Fruit fly (Drosophila melanogaster) whole organism, prepupa: ENCODE results near the gene Wsck.

Experiments used
- CG10631 ChIP-seq: fragments of 200-800 bp; sonication (Bioruptor generic); optimal IDR thresholded peaks from 2 replicates; lab custom pipeline; 2016; ENCODE audit warnings: missing biosample characterization, missing genetic modification characterization
- CG10669 ChIP-seq: fragments of 200-800 bp; sonication (Bioruptor generic); optimal IDR thresholded peaks from 3 replicates; lab custom pipeline; 2018; ENCODE audit warnings: missing biosample characterization, mild to moderate bottlenecking, missing genetic modification characterization, moderate library complexity
- CG11294 ChIP-seq: fragments of 200-800 bp; sonication (Bioruptor generic); IDR thresholded peaks from 2 replicates; pipeline ENCODE4 v1.3.6; 2022; ENCODE audit warnings: missing biosample characterization, missing genetic modification characterization
- CG11762 ChIP-seq: fragments of 200-800 bp; sonication (Bioruptor generic); optimal IDR thresholded peaks from 3 replicates; lab custom pipeline; 2016; ENCODE audit warnings: missing biosample characterization, missing genetic modification characterization; ENCODE audit not compliant: insufficient read depth
- CG11902 ChIP-seq: fragments of 200-800 bp; sonication (Bioruptor generic); optimal IDR thresholded peaks from 3 replicates; lab custom pipeline; 2016; ENCODE audit warnings: missing biosample characterization, missing genetic modification characterization
- CG15336 ChIP-seq: fragments of 200-800 bp; sonication (Bioruptor generic); IDR thresholded peaks from 2 replicates; pipeline ENCODE4 v1.3.6; 2022; ENCODE audit warnings: missing biosample characterization, missing genetic modification characterization
- CG1621 ChIP-seq: fragments of 200-800 bp; sonication (Bioruptor generic); optimal IDR thresholded peaks from 3 replicates; lab custom pipeline; 2018; ENCODE audit warnings: missing biosample characterization, mild to moderate bottlenecking, missing genetic modification characterization
- CG16779 ChIP-seq: fragments of 200-800 bp; sonication (Bioruptor generic); optimal IDR thresholded peaks from 3 replicates; lab custom pipeline; 2017; ENCODE audit warnings: missing biosample characterization, mild to moderate bottlenecking, missing genetic modification characterization
- CG31627 ChIP-seq: fragments of 200-800 bp; sonication (Bioruptor generic); optimal IDR thresholded peaks from 3 replicates; lab custom pipeline; 2016; ENCODE audit warnings: missing biosample characterization, missing genetic modification characterization
- CG34406 ChIP-seq: fragments of 200-800 bp; sonication (Bioruptor generic); optimal IDR thresholded peaks from 3 replicates; lab custom pipeline; 2016; ENCODE audit warnings: missing biosample characterization, missing genetic modification characterization
- CG3919 ChIP-seq: fragments of 200-800 bp; sonication (Bioruptor generic); optimal IDR thresholded peaks from 3 replicates; lab custom pipeline; 2016; ENCODE audit warnings: missing biosample characterization, missing genetic modification characterization
- CG4318 ChIP-seq: fragments of 200-800 bp; sonication (Bioruptor generic); optimal IDR thresholded peaks from 3 replicates; lab custom pipeline; 2017; ENCODE audit warnings: missing biosample characterization, mild to moderate bottlenecking, missing genetic modification characterization
- CG6163 ChIP-seq: fragments of 200-800 bp; sonication (Bioruptor generic); IDR thresholded peaks from 3 replicates; pipeline ENCODE4 v1.3.6; 2022; ENCODE audit warnings: missing biosample characterization, missing genetic modification characterization
- CG6276 ChIP-seq: fragments of 200-800 bp; sonication (Bioruptor generic); optimal IDR thresholded peaks from 2 replicates; lab custom pipeline; 2017; ENCODE audit warnings: missing biosample characterization, mild to moderate bottlenecking, missing genetic modification characterization
- CG6808 ChIP-seq: fragments of 200-800 bp; sonication (Bioruptor generic); optimal IDR thresholded peaks from 3 replicates; lab custom pipeline; 2017; ENCODE audit warnings: missing biosample characterization, missing genetic modification characterization, mild to moderate bottlenecking, moderate library complexity, missing genetic modification reagents
- CG8119 ChIP-seq: fragments of 200-800 bp; sonication (Bioruptor generic); IDR thresholded peaks from 3 replicates; pipeline ENCODE4 v1.3.6; 2022; ENCODE audit warnings: missing biosample characterization, missing genetic modification characterization
- CG8632 ChIP-seq: fragments of 200-800 bp; sonication (Bioruptor generic); optimal IDR thresholded peaks from 3 replicates; lab custom pipeline; 2016; ENCODE audit warnings: missing biosample characterization, missing genetic modification characterization
- Eip93F ChIP-seq: fragments of 200-800 bp; sonication (Bioruptor generic); optimal IDR thresholded peaks from 2 replicates; lab custom pipeline; 2016; ENCODE audit warnings: missing biosample characterization, mild to moderate bottlenecking, missing genetic modification characterization
- Ets21C ChIP-seq: fragments of 200-800 bp; sonication (Bioruptor generic); optimal IDR thresholded peaks from 3 replicates; lab custom pipeline; 2016; ENCODE audit warnings: missing biosample characterization, missing genetic modification characterization
- Ets96B ChIP-seq: fragments of 200-800 bp; optimal IDR thresholded peaks from 2 replicates; lab custom pipeline; 2019; ENCODE audit warnings: missing biosample characterization, mild to moderate bottlenecking, missing genetic modification characterization, moderate library complexity
- Gug ChIP-seq: fragments of 200-800 bp; sonication (Bioruptor generic); IDR thresholded peaks from 2 replicates; pipeline ENCODE4 v1.3.6; 2022; ENCODE audit warnings: missing biosample characterization, missing genetic modification characterization
- Hr39 ChIP-seq: fragments of 200-800 bp; sonication (Bioruptor generic); optimal IDR thresholded peaks from 2 replicates; lab custom pipeline; 2016; ENCODE audit warnings: missing biosample characterization, missing genetic modification characterization
- Hr4 ChIP-seq: fragments of 200-800 bp; sonication (Bioruptor generic); optimal IDR thresholded peaks from 3 replicates; lab custom pipeline; 2016; ENCODE audit warnings: missing biosample characterization, missing genetic modification characterization
- Met ChIP-seq: fragments of 200-800 bp; sonication (Bioruptor generic); optimal IDR thresholded peaks from 3 replicates; lab custom pipeline; 2016; ENCODE audit warnings: missing biosample characterization, missing genetic modification characterization
- OdsH ChIP-seq: fragments of 200-800 bp; sonication (Bioruptor generic); optimal IDR thresholded peaks from 3 replicates; lab custom pipeline; 2016; ENCODE audit warnings: missing biosample characterization, missing genetic modification characterization
- Smox ChIP-seq: fragments of 200-800 bp; sonication (Bioruptor generic); optimal IDR thresholded peaks from 3 replicates; lab custom pipeline; 2016; ENCODE audit warnings: missing biosample characterization, missing genetic modification characterization
- Sox102F ChIP-seq: fragments of 200-800 bp; sonication (Bioruptor generic); optimal IDR thresholded peaks from 2 replicates; lab custom pipeline; 2016; ENCODE audit warnings: missing biosample characterization, mild to moderate bottlenecking, missing genetic modification characterization
- Sox14 ChIP-seq: fragments of 200-800 bp; sonication (Bioruptor generic); optimal IDR thresholded peaks from 3 replicates; lab custom pipeline; 2016; ENCODE audit warnings: missing biosample characterization, missing genetic modification characterization
- Sox15 ChIP-seq: fragments of 200-800 bp; sonication (Bioruptor generic); optimal IDR thresholded peaks from 3 replicates; lab custom pipeline; 2016; ENCODE audit warnings: missing biosample characterization, missing genetic modification characterization
- acj6 ChIP-seq: fragments of 200-800 bp; sonication (Bioruptor generic); optimal IDR thresholded peaks from 3 replicates; lab custom pipeline; 2016; ENCODE audit warnings: missing biosample characterization, missing genetic modification characterization
- cyc ChIP-seq: fragments of 200-800 bp; sonication (Bioruptor generic); optimal IDR thresholded peaks from 3 replicates; lab custom pipeline; 2016; ENCODE audit warnings: missing biosample characterization, missing genetic modification characterization
- dac ChIP-seq: fragments of 200-800 bp; sonication (Bioruptor generic); optimal IDR thresholded peaks from 2 replicates; lab custom pipeline; 2017; ENCODE audit warnings: missing biosample characterization, mild to moderate bottlenecking, missing genetic modification characterization
- eg ChIP-seq: fragments of 200-800 bp; sonication (Bioruptor generic); IDR thresholded peaks from 3 replicates; pipeline ENCODE4 v1.3.6; 2022; ENCODE audit warnings: missing biosample characterization, missing genetic modification characterization
- fd59A ChIP-seq: fragments of 200-800 bp; sonication (Bioruptor generic); optimal IDR thresholded peaks from 2 replicates; lab custom pipeline; 2017; ENCODE audit warnings: missing biosample characterization, mild to moderate bottlenecking, missing genetic modification characterization, missing genetic modification reagents
- fd85E ChIP-seq: fragments of 200-800 bp; sonication (Bioruptor generic); optimal IDR thresholded peaks from 3 replicates; lab custom pipeline; 2016; ENCODE audit warnings: missing biosample characterization, missing genetic modification characterization
- lz ChIP-seq: fragments of 200-800 bp; sonication (Bioruptor generic); optimal IDR thresholded peaks from 3 replicates; lab custom pipeline; 2016; ENCODE audit warnings: missing biosample characterization, missing genetic modification characterization
- net ChIP-seq: fragments of 200-800 bp; sonication (Bioruptor generic); optimal IDR thresholded peaks from 3 replicates; lab custom pipeline; 2016; ENCODE audit warnings: missing biosample characterization, missing genetic modification characterization
- pdm3 ChIP-seq: fragments of 200-800 bp; sonication (Bioruptor generic); optimal IDR thresholded peaks from 3 replicates; lab custom pipeline; 2016; ENCODE audit warnings: missing biosample characterization, missing genetic modification characterization
- salr ChIP-seq, 2 experiments: fragments of 200-800 bp; sonication (Bioruptor generic); optimal IDR thresholded peaks; 3 replicates each; lab custom pipeline; 2016 to 2018; ENCODE audit warnings: missing biosample characterization in 2 of 2, missing genetic modification characterization in 2 of 2, mild to moderate bottlenecking in 1 of 2
- spab ChIP-seq: fragments of 200-800 bp; sonication (Bioruptor generic); optimal IDR thresholded peaks from 2 replicates; lab custom pipeline; 2017; ENCODE audit warnings: missing biosample characterization, mild to moderate bottlenecking, missing genetic modification characterization, missing genetic modification reagents
- svp ChIP-seq: fragments of 200-800 bp; sonication (Bioruptor generic); peaks from one replicate; lab custom pipeline; 2016; ENCODE audit warnings: missing biosample characterization, missing genetic modification characterization
- vri ChIP-seq: fragments of 200-800 bp; sonication (Bioruptor generic); optimal IDR thresholded peaks from 3 replicates; lab custom pipeline; 2016; ENCODE audit warnings: missing biosample characterization, mild to moderate bottlenecking, missing genetic modification characterization

The Wsck gene

dm6 chr3R:24651044-24651459, 21.2 kb upstream of the Wsck start (continued):
- TF ChIP-seq acj6 (GFP tag; lab: Kevin White, UChicago): no peak
- TF ChIP-seq, all 60 proteins: peak for 11

- TF ChIP-seq Sox14: no peak
- TF ChIP-seq eg (GFP tag; lab: Robert Waterston, UW): 0 out of 3 replicates have a peak, but pooled peaks have one; percentile 27
- 0 out of 3 replicates have a peak, but pooled peaks have one; percentile 14 for TF ChIP-seq CG6163 (GFP tag; lab: Robert Waterston, UW)
- TF ChIP-seq, all 60 proteins: peak for 2
Observed at dm6 chr3R:24649923-24650322, 20.0 kb upstream of the Wsck start, which contains the start of the genes puf and ash2. puf (minus strand) TSS chr3R:24650043. ash2 (plus strand) TSS chr3R:24650125.

dm6 chr3R:24634957-24635356, 5.1 kb upstream of the Wsck start, which contains the start of gene MtnF:
MtnF (minus strand) TSS chr3R:24635165.
- TF ChIP-seq vri (GFP tag; lab: Kevin White, UChicago) (no peak), CG6808 (GFP tag; lab: Kevin White, UChicago) (no peak), eg (GFP tag; lab: Robert Waterston, UW) (no peak), CG15336 (no peak), fd85E (no peak), CG8119 (GFP tag; lab: Robert Waterston, UW) (no peak), dac (GFP tag; lab: Kevin White, UChicago) (no peak), CG3919 (GFP tag; lab: Kevin White, UChicago) (no peak), CG10631 (GFP tag; lab: Kevin White, UChicago) (no peak)

DNA sequence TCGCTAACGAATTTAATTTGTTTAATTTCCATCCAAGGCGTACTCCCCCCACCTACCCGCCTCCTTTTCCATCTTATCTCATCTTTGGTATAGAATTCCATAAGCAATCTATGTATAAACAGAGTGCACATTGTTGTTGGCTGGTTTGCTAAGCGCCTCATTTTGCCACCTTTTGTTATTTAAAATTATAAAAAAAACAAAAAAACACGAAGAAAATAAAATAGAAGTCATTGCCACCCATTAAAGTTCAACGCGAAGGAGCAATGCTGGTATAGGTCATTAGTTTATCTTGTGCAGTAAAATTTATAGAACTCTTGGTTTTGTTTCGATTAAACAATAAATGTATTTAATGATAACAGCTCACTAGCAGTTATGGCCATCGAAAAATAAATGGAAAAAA, 4.4 kb upstream of the Wsck start:
- TF ChIP-seq CG11294 (GFP tag; lab: Robert Waterston, UW) (no peak), net (GFP tag; lab: Kevin White, UChicago) (no peak), eg (GFP tag; lab: Robert Waterston, UW) (no peak), svp (GFP tag; lab: Kevin White, UChicago) (peak; percentile 83)

- TF ChIP-seq CG8632 (no peak), Hr39 (GFP tag; lab: Kevin White, UChicago) (no peak), pdm3 (no peak), Hr4 (GFP tag; lab: Kevin White, UChicago) (no peak), CG10669 (GFP tag; lab: Kevin White, UChicago) (no peak), vri (GFP tag; lab: Kevin White, UChicago) (peak; percentile 43), CG6276 (peak; percentile 15), CG3919 (GFP tag; lab: Kevin White, UChicago) (no peak), salr (GFP tag; optimal IDR thresholded peaks at IDR 0.05; lab: Kevin White, UChicago) (no peak), CG4318 (no peak), CG8119 (GFP tag; lab: Robert Waterston, UW) (no peak), fd59A (GFP tag; lab: Kevin White, UChicago) (no peak), Met (no peak), fd85E (no peak), Sox102F (no peak), CG6163 (GFP tag; lab: Robert Waterston, UW) (no peak), Sox14 (no peak), cyc (GFP tag; lab: Kevin White, UChicago) (no peak), eg (GFP tag; lab: Robert Waterston, UW) (peak; percentile 24; the same call in 1 of the 3 replicates), spab (GFP tag; lab: Kevin White, UChicago) (no peak), CG16779 (tag; lab: Kevin White, UChicago) (no peak), Gug (GFP tag; lab: Robert Waterston, UW) (no peak), OdsH (no peak)
Observed at dm6 chr3R:24626667-24627066, 3.2 kb downstream of the Wsck start.

- TF ChIP-seq Ets21C (no peak), Sox15 (GFP tag; lab: Kevin White, UChicago) (peak; percentile 12), fd85E (no peak), eg (GFP tag; lab: Robert Waterston, UW) (no peak), CG8119 (GFP tag; lab: Robert Waterston, UW) (0 out of 3 replicates have a peak, but pooled peaks have one; percentile 49), Met (no peak), CG1621 (tag; lab: Kevin White, UChicago) (no peak), Sox102F (peak; percentile 36), CG11902 (no peak), CG11762 (GFP tag; lab: Kevin White, UChicago) (no peak), Smox (GFP tag; lab: Kevin White, UChicago) (no peak), Eip93F (peak; percentile 59), Ets96B (tag; lab: Kevin White, UChicago) (no peak), CG34406 (GFP tag; lab: Kevin White, UChicago) (peak; percentile 21), acj6 (GFP tag; lab: Kevin White, UChicago) (peak; percentile 17), lz (GFP tag; lab: Kevin White, UChicago) (peak; percentile 55), CG31627 (peak; percentile 46)
Observed at dm6 chr3R:24626003-24626486, 3.8 kb downstream of the Wsck start.
